Fruit fly (Drosophila melanogaster): Measurements from ENCODE around the gene Cse1.

Cse1 gene

DNA sequence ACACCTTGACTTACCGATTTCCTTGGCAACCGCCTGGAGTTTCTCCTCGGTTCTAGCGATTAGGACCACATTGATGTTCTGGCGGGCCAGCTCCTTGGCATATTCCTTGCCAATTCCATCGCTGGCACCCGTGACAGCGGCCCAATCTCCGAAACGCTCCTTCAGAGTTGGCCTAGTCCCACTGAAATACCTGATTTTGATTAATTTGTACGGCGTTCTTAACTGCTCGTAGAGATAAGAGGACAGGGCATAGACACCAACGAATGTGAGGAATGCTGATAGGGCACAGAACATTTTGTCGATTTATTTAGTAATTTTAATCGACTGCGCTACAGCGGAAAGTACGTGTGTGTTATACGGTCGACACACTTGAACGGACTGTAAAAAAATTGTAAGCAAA, 36.1 kb upstream of the Cse1 start, which contains the start of gene CG6012 (continued):
- TF ChIP-seq aop (GFP tag; IDR thresholded peaks at IDR 0.05) (no peak), CG6175 (GFP tag; IDR thresholded peaks at IDR 0.05) (no peak), ems (GFP tag; optimal IDR thresholded peaks at IDR 0.05) (no peak), D (optimal IDR thresholded peaks at IDR 0.05) (no peak), D (GFP tag; optimal IDR thresholded peaks at IDR 0.05) (no peak), gro (GFP tag; optimal IDR thresholded peaks at IDR 0.05) (no peak)

DNA sequence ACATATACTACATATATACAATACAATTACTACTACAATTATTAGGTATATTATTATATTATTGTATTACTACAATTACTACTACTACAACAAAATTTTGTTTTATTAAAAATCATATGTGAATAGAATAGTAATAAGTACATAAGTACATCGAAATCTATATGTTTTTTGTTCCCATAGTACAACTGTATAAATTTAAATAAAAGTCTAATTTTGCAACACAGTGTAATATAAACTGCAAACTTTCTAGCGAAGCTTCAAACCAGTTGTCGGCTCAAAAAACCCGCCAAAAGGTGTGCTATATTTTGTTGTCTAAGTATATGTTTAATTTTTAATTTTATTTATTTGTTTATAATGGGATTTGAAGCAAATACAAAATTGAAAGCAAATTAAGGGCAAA, 34.6 kb upstream of the Cse1 start:
- TF ChIP-seq phol (tag; optimal IDR thresholded peaks at IDR 0.05): peak; percentile 29
- TF ChIP-seq h (optimal IDR thresholded peaks at IDR 0.05): no peak
- TF ChIP-seq schlank (tag; optimal IDR thresholded peaks at IDR 0.05): no peak
- TF ChIP-seq B-H1 (GFP tag; IDR thresholded peaks at IDR 0.05): no peak
- TF ChIP-seq CG12391 (tag; optimal IDR thresholded peaks at IDR 0.05): peak; percentile 37
- TF ChIP-seq CG7357 (GFP tag; IDR thresholded peaks at IDR 0.05): no peak
- TF ChIP-seq Sry-β (GFP tag; optimal IDR thresholded peaks at IDR 0.05): no peak
- peak; percentile 41 for TF ChIP-seq PHDP (tag; optimal IDR thresholded peaks at IDR 0.05)
- TF ChIP-seq Eip74EF (GFP tag; optimal IDR thresholded peaks at IDR 0.05): peak in 1 of 2 experiments; percentile 33
- no peak for TF ChIP-seq Sox100B (GFP tag; optimal IDR thresholded peaks at IDR 0.05)
- peak; percentile 20 for TF ChIP-seq trem (tag; optimal IDR thresholded peaks at IDR 0.05)
- TF ChIP-seq ewg (GFP tag; optimal IDR thresholded peaks at IDR 0.05): no peak
- peak; percentile 38 for TF ChIP-seq Ets65A (GFP tag)
- no peak for TF ChIP-seq Dip3 (GFP tag; optimal IDR thresholded peaks at IDR 0.05)
- peak; percentile 44 for TF ChIP-seq unpg (GFP tag; optimal IDR thresholded peaks at IDR 0.05)
- no peak for TF ChIP-seq CG12219 (GFP tag; optimal IDR thresholded peaks at IDR 0.05)
- TF ChIP-seq dmrt11E (tag; optimal IDR thresholded peaks at IDR 0.05): peak; percentile 17
- no peak for TF ChIP-seq Optix (GFP tag; IDR thresholded peaks at IDR 0.05)
- no peak for TF ChIP-seq kah (GFP tag; optimal IDR thresholded peaks at IDR 0.05)
- TF ChIP-seq Hmr (GFP tag; optimal IDR thresholded peaks at IDR 0.05): no peak
- peak; percentile 30 for TF ChIP-seq Blimp-1 (GFP tag; optimal IDR thresholded peaks at IDR 0.05)
- peak; percentile 35 for TF ChIP-seq pita (GFP tag; optimal IDR thresholded peaks at IDR 0.05)
- peak; percentile 60; the same call in 2 of the 3 replicates for TF ChIP-seq CG2889 (GFP tag; IDR thresholded peaks at IDR 0.05)
- TF ChIP-seq CG4282 (GFP tag; optimal IDR thresholded peaks at IDR 0.05): no peak
- TF ChIP-seq CG7839 (tag; optimal IDR thresholded peaks at IDR 0.05): peak; percentile 29
- TF ChIP-seq mam (GFP tag; optimal IDR thresholded peaks at IDR 0.05): no peak
- no peak for TF ChIP-seq HLH3B (GFP tag; IDR thresholded peaks at IDR 0.05)
- no peak for TF ChIP-seq CG11723 (GFP tag; optimal IDR thresholded peaks at IDR 0.05)
- TF ChIP-seq gsb-n (tag; optimal IDR thresholded peaks at IDR 0.05): peak; percentile 51
- TF ChIP-seq CG31441 (GFP tag; IDR thresholded peaks at IDR 0.05): 0 out of 2 replicates have a peak, but pooled peaks have one; percentile 26
- peak; percentile 36 for TF ChIP-seq CG8388 (GFP tag; optimal IDR thresholded peaks at IDR 0.05)
- TF ChIP-seq CG2875 (GFP tag; optimal IDR thresholded peaks at IDR 0.05): no peak
- TF ChIP-seq CTCF (GFP tag; optimal IDR thresholded peaks at IDR 0.05): peak; percentile 20
- no peak for TF ChIP-seq pho (GFP tag; optimal IDR thresholded peaks at IDR 0.05)
- no peak for TF ChIP-seq unc-4 (GFP tag; IDR thresholded peaks at IDR 0.05; ENCODE audit: partially characterized antibody)
- peak; percentile 50 for TF ChIP-seq CG2712 (tag; optimal IDR thresholded peaks at IDR 0.05)
- no peak for TF ChIP-seq fd96Cb (tag; optimal IDR thresholded peaks at IDR 0.05)
- peak; percentile 16 for TF ChIP-seq stwl (tag; optimal IDR thresholded peaks at IDR 0.05)
- no peak for TF ChIP-seq hkb (optimal IDR thresholded peaks at IDR 0.05)
- no peak for TF ChIP-seq hkb (GFP tag; IDR thresholded peaks at IDR 0.05)
- no peak for TF ChIP-seq en (GFP tag; optimal IDR thresholded peaks at IDR 0.05)
- peak; percentile 4 for TF ChIP-seq Sox102F (GFP tag; optimal IDR thresholded peaks at IDR 0.05)
- no peak for TF ChIP-seq odd (GFP tag; optimal IDR thresholded peaks at IDR 0.05)
- TF ChIP-seq CG7786 (GFP tag; optimal IDR thresholded peaks at IDR 0.05): no peak
- peak; percentile 17 for TF ChIP-seq CG14710 (tag; optimal IDR thresholded peaks at IDR 0.05)
